Worm (Caenorhabditis elegans) whole organism, L1 larva: ENCODE data around the gene jmjd-4.
A peak's percentile ranks its signal among the peaks of the same experiment; 100 is the strongest.

Experiments
- C04F5.9 ChIP-seq: sonication (generic microtip); optimal IDR thresholded peaks from 2 replicates; lab custom pipeline; 2016; ENCODE audit warnings: missing genetic modification characterization, missing compliant biosample characterization
- F16B12.6 ChIP-seq: fragments of 150-350 bp; optimal IDR thresholded peaks from 2 replicates; lab custom pipeline; 2014; ENCODE audit warnings: missing biosample characterization, missing genetic modification characterization
- Y116A8C.19 ChIP-seq: sonication (generic microtip); optimal IDR thresholded peaks from 2 replicates; lab custom pipeline; 2016; ENCODE audit warnings: missing compliant biosample characterization, missing genetic modification characterization, borderline replicate concordance
- blmp-1 ChIP-seq: fragments of 150-350 bp; optimal IDR thresholded peaks from 2 replicates; lab custom pipeline; 2014; ENCODE audit warnings: missing biosample characterization, missing genetic modification characterization
- ceh-88 ChIP-seq: fragments of 200-800 bp; sonication (Bioruptor generic); IDR thresholded peaks from 2 replicates; pipeline ENCODE4 v1.3.6; 2022; ENCODE audit warnings: missing genetic modification characterization, missing compliant biosample characterization
- ces-1 ChIP-seq: fragments of 150-350 bp; optimal IDR thresholded peaks from 2 replicates; lab custom pipeline; 2014; ENCODE audit warnings: missing biosample characterization, missing genetic modification reagents, missing genetic modification characterization
- dpl-1 ChIP-seq, 3 experiments: fragments of 150-350 bp in 2 of 3; sonication (generic microtip) in 1 of 3; optimal IDR thresholded peaks; 2 replicates each; lab custom pipeline; 2014 to 2017; ENCODE audit warnings: missing biosample characterization in 3 of 3, missing genetic modification characterization in 3 of 3, missing genetic modification reagents in 3 of 3
- dsc-1 ChIP-seq: sonication (generic microtip); optimal IDR thresholded peaks from 2 replicates; lab custom pipeline; 2016; ENCODE audit warnings: mild to moderate bottlenecking, missing genetic modification characterization, missing compliant biosample characterization
- efl-1 ChIP-seq, 4 experiments: fragments of 150-350 bp; optimal IDR thresholded peaks in 3 of 4; peaks in 1 of 4; 1 replicate in 1 of 4; 2 replicates in 3 of 4; lab custom pipeline; 2014; ENCODE audit warnings: missing biosample characterization in 2 of 4, missing genetic modification characterization in 2 of 4, missing genetic modification reagents in 2 of 4
- egl-27 ChIP-seq, 2 experiments: fragments of 150-350 bp in 1 of 2; sonication (generic microtip); optimal IDR thresholded peaks; 3 replicates each; lab custom pipeline; 2017 to 2018; ENCODE audit warnings: missing biosample characterization in 2 of 2, missing genetic modification characterization in 2 of 2, missing genetic modification reagents in 2 of 2
- elt-2 ChIP-seq: sonication (generic microtip); optimal IDR thresholded peaks from 2 replicates; lab custom pipeline; 2016; ENCODE audit warnings: missing genetic modification characterization, mild to moderate bottlenecking, inconsistent platforms, missing compliant biosample characterization, missing genetic modification reagents
- elt-3 ChIP-seq, 6 experiments: fragments of 150-350 bp in 1 of 6; sonication (generic microtip); optimal IDR thresholded peaks; 2 replicates each; lab custom pipeline; 2017 to 2018; ENCODE audit warnings: missing biosample characterization in 6 of 6, missing genetic modification characterization in 6 of 6, inconsistent platforms in 1 of 6
- ets-5 ChIP-seq: fragments of 200-800 bp; sonication (Bioruptor generic); IDR thresholded peaks from 2 replicates; pipeline ENCODE4 v1.3.6; 2022; ENCODE audit warnings: missing genetic modification characterization, missing compliant biosample characterization
- fkh-10 ChIP-seq: sonication (generic microtip); optimal IDR thresholded peaks from 2 replicates; lab custom pipeline; 2017; ENCODE audit warnings: missing biosample characterization, missing genetic modification reagents, missing genetic modification characterization
- fos-1 ChIP-seq: fragments of 150-350 bp; optimal IDR thresholded peaks from 2 replicates; lab custom pipeline; 2014; ENCODE audit warnings: missing biosample characterization, missing genetic modification characterization
- grh-1 ChIP-seq: fragments of 200-800 bp; sonication (Bioruptor generic); IDR thresholded peaks from 2 replicates; pipeline ENCODE4 v1.3.6; 2022; ENCODE audit warnings: missing genetic modification reagents, missing genetic modification characterization, missing compliant biosample characterization
- hlh-17 ChIP-seq: fragments of 200-800 bp; sonication (Bioruptor generic); optimal IDR thresholded peaks from 2 replicates; lab custom pipeline; 2018; ENCODE audit warnings: missing genetic modification characterization, mild to moderate bottlenecking, missing compliant biosample characterization, moderate library complexity, borderline replicate concordance
- lin-14 ChIP-seq: fragments of 200-800 bp; sonication (Bioruptor generic); optimal IDR thresholded peaks from 2 replicates; lab custom pipeline; 2018; ENCODE audit warnings: mild to moderate bottlenecking, missing genetic modification characterization, moderate library complexity, missing compliant biosample characterization
- lin-15B ChIP-seq: fragments of 150-350 bp; sonication (generic microtip); optimal IDR thresholded peaks from 3 replicates; lab custom pipeline; 2014; ENCODE audit warnings: missing biosample characterization, missing genetic modification characterization
- lin-35 ChIP-seq, 2 experiments: fragments of 150-350 bp; optimal IDR thresholded peaks; 2 replicates each; lab custom pipeline; 2014; ENCODE audit warnings: missing biosample characterization in 2 of 2, missing genetic modification characterization in 2 of 2, missing genetic modification reagents in 2 of 2
- lin-39 ChIP-seq: fragments of 150-350 bp; optimal IDR thresholded peaks from 2 replicates; lab custom pipeline; 2014; ENCODE audit warnings: missing biosample characterization, missing genetic modification reagents, missing genetic modification characterization
- lir-3 ChIP-seq: sonication (generic microtip); optimal IDR thresholded peaks from 2 replicates; lab custom pipeline; 2016; ENCODE audit warnings: mild to moderate bottlenecking, missing genetic modification characterization, moderate library complexity, missing compliant biosample characterization; ENCODE audit not compliant: poor library complexity
- mab-9 ChIP-seq: fragments of 200-800 bp; sonication (Bioruptor generic); IDR thresholded peaks from 2 replicates; pipeline ENCODE4 v1.3.6; 2022; ENCODE audit warnings: missing genetic modification reagents, missing genetic modification characterization, missing compliant biosample characterization
- mdl-1 ChIP-seq, 2 experiments: fragments of 150-350 bp; optimal IDR thresholded peaks; 2 replicates each; lab custom pipeline; 2014 to 2017; ENCODE audit warnings: missing biosample characterization in 2 of 2, missing genetic modification characterization in 2 of 2, inconsistent platforms in 1 of 2
- mef-2 ChIP-seq: fragments of 150-350 bp; optimal IDR thresholded peaks from 2 replicates; lab custom pipeline; 2014; ENCODE audit warnings: missing biosample characterization, missing genetic modification characterization
- nhr-20 ChIP-seq: sonication (generic microtip); optimal IDR thresholded peaks from 2 replicates; lab custom pipeline; 2016; ENCODE audit warnings: mild to moderate bottlenecking, missing genetic modification characterization, missing compliant biosample characterization
- nhr-237 ChIP-seq: fragments of 150-350 bp; optimal IDR thresholded peaks from 2 replicates; lab custom pipeline; 2014; ENCODE audit warnings: missing biosample characterization, missing genetic modification characterization
- nhr-71 ChIP-seq: sonication (generic microtip); optimal IDR thresholded peaks from 2 replicates; lab custom pipeline; 2016; ENCODE audit warnings: mild to moderate bottlenecking, missing genetic modification characterization, moderate library complexity, missing compliant biosample characterization
- nhr-77 ChIP-seq: fragments of 150-350 bp; optimal IDR thresholded peaks from 2 replicates; lab custom pipeline; 2014; ENCODE audit warnings: missing biosample characterization, missing genetic modification characterization
- nhr-85 ChIP-seq: sonication (generic microtip); peaks from one replicate; lab custom pipeline; 2016; ENCODE audit warnings: missing genetic modification characterization, inconsistent platforms, missing compliant biosample characterization
- nhr-90 ChIP-seq: sonication (generic microtip); optimal IDR thresholded peaks from 2 replicates; lab custom pipeline; 2016; ENCODE audit warnings: mild to moderate bottlenecking, missing genetic modification characterization, missing compliant biosample characterization; ENCODE audit not compliant: poor library complexity
- pqm-1 ChIP-seq: sonication (generic microtip); optimal IDR thresholded peaks from 3 replicates; lab custom pipeline; 2017; ENCODE audit warnings: missing biosample characterization, missing genetic modification characterization
- rnt-1 ChIP-seq: sonication (generic microtip); optimal IDR thresholded peaks from 2 replicates; lab custom pipeline; 2016; ENCODE audit warnings: mild to moderate bottlenecking, missing genetic modification characterization, moderate library complexity, missing compliant biosample characterization
- skn-1 ChIP-seq: fragments of 150-350 bp; optimal IDR thresholded peaks from 2 replicates; lab custom pipeline; 2014; ENCODE audit warnings: missing biosample characterization, missing genetic modification characterization
- snpc-4 ChIP-seq: fragments of 150-350 bp; optimal IDR thresholded peaks from 2 replicates; lab custom pipeline; 2014; ENCODE audit warnings: missing biosample characterization, missing genetic modification characterization
- snu-23 ChIP-seq: sonication (generic microtip); optimal IDR thresholded peaks from 2 replicates; lab custom pipeline; 2016; ENCODE audit warnings: missing genetic modification characterization, missing compliant biosample characterization
- sox-4 ChIP-seq: sonication (generic microtip); optimal IDR thresholded peaks from 2 replicates; lab custom pipeline; 2016; ENCODE audit warnings: missing genetic modification characterization, missing compliant biosample characterization
- sptf-1 ChIP-seq: fragments of 150-350 bp; optimal IDR thresholded peaks from 2 replicates; lab custom pipeline; 2014; ENCODE audit warnings: missing biosample characterization, missing genetic modification characterization
- sup-37 ChIP-seq: fragments of 200-800 bp; sonication (Bioruptor generic); optimal IDR thresholded peaks from 2 replicates; lab custom pipeline; 2018; ENCODE audit warnings: mild to moderate bottlenecking, missing genetic modification characterization, missing compliant biosample characterization
- swsn-7 ChIP-seq: sonication (generic microtip); optimal IDR thresholded peaks from 2 replicates; lab custom pipeline; 2016; ENCODE audit warnings: missing genetic modification characterization, missing compliant biosample characterization
- tbx-2 ChIP-seq: sonication (generic microtip); optimal IDR thresholded peaks from 2 replicates; lab custom pipeline; 2016; ENCODE audit warnings: missing genetic modification characterization, missing compliant biosample characterization
- unc-130 ChIP-seq: fragments of 150-350 bp; optimal IDR thresholded peaks from 2 replicates; lab custom pipeline; 2017; ENCODE audit warnings: missing biosample characterization, missing genetic modification characterization, inconsistent platforms
- unc-62 ChIP-seq: fragments of 150-350 bp; optimal IDR thresholded peaks from 2 replicates; lab custom pipeline; 2014; ENCODE audit warnings: missing biosample characterization, missing genetic modification reagents, missing genetic modification characterization
- vab-15 ChIP-seq: sonication (generic microtip); optimal IDR thresholded peaks from 2 replicates; lab custom pipeline; 2017; ENCODE audit warnings: missing genotype, mild to moderate bottlenecking, missing genetic modification characterization, missing compliant biosample characterization
- ztf-11 ChIP-seq, 2 experiments: sonication (generic microtip); optimal IDR thresholded peaks; 2 replicates each; lab custom pipeline; 2016 to 2017; ENCODE audit warnings: missing genetic modification characterization in 2 of 2, missing biosample characterization in 1 of 2, missing compliant biosample characterization in 1 of 2

The jmjd-4 gene

ce11 chrIII:10290541-10290940 lies 43.3 kb downstream of the jmjd-4 start:
- TF ChIP-seq grh-1 (GFP tag; lab: Robert Waterston, UW) = peak; percentile 41; the same call in 1 of the 2 replicates
- no peak for TF ChIP-seq efl-1 (optimal IDR thresholded peaks at IDR 0.05; lab: Kevin White, UChicago)
- peak in 1 of 2 experiments; percentile 93 for TF ChIP-seq efl-1 (GFP tag; optimal IDR thresholded peaks at IDR 0.05 in 1 of 2; lab: Kevin White, UChicago)
- peak in 1 of 2 experiments; percentile 52 for TF ChIP-seq lin-35 (GFP tag; optimal IDR thresholded peaks at IDR 0.05; lab: Kevin White, UChicago)
- no peak for TF ChIP-seq lin-15B (tag; lab: Kevin White, UChicago)
- peak; percentile 3 for TF ChIP-seq snu-23 (GFP tag; lab: Kevin White, UChicago)
- peak; percentile 53 for TF ChIP-seq nhr-20
- TF ChIP-seq blmp-1 (tag; lab: Kevin White, UChicago) = peak; percentile 23
- TF ChIP-seq sup-37 = no peak
- peak; percentile 95 for TF ChIP-seq nhr-85
- peak; percentile 9 for TF ChIP-seq lin-14 (GFP tag; lab: Kevin White, UChicago)
- TF ChIP-seq pqm-1 (tag; lab: Kevin White, UChicago) = no peak
- no peak for TF ChIP-seq lin-39 (tag; lab: Kevin White, UChicago)
- peak; percentile 51 for TF ChIP-seq nhr-71
- TF ChIP-seq sptf-1 (tag; lab: Kevin White, UChicago) = no peak
- peak in 2 of 6 experiments; percentile 20 to 59 for TF ChIP-seq elt-3 (tag; optimal IDR thresholded peaks at IDR 0.05; lab: Kevin White, UChicago)
- TF ChIP-seq vab-15 (tag; lab: Kevin White, UChicago) = peak; percentile 60
- TF ChIP-seq tbx-2 (tag; lab: Kevin White, UChicago) = no peak

ce11 chrIII:10289790-10290189 lies 44.0 kb downstream of the jmjd-4 start:
- TF ChIP-seq ces-1 (GFP tag; lab: Kevin White, UChicago) (no peak), nhr-85 (peak; percentile 73), elt-3 (tag; optimal IDR thresholded peaks at IDR 0.05; lab: Kevin White, UChicago) (peak in 4 of 6 experiments; percentile 11 to 59 (median 32)), blmp-1 (tag; lab: Kevin White, UChicago) (peak; percentile 48), C04F5.9 (no peak), dpl-1 (GFP tag; optimal IDR thresholded peaks at IDR 0.05; lab: Kevin White, UChicago) (no peak), sup-37 (no peak), mab-9 (no peak), elt-2 (tag; lab: Kevin White, UChicago) (no peak), lin-14 (GFP tag; lab: Kevin White, UChicago) (peak; percentile 3), Y116A8C.19 (tag; lab: Kevin White, UChicago) (no peak)

- TF ChIP-seq sox-4 (tag; lab: Kevin White, UChicago) = no peak
- no peak for TF ChIP-seq tbx-2 (tag; lab: Kevin White, UChicago)
- TF ChIP-seq mef-2 (tag; lab: Kevin White, UChicago) = no peak
- TF ChIP-seq dpl-1 (GFP tag; optimal IDR thresholded peaks at IDR 0.05; lab: Kevin White, UChicago) = no peak
- TF ChIP-seq nhr-237 (tag; lab: Kevin White, UChicago) = no peak
- TF ChIP-seq egl-27 (tag; optimal IDR thresholded peaks at IDR 0.05; lab: Kevin White, UChicago) = no peak
- TF ChIP-seq lin-14 (GFP tag; lab: Kevin White, UChicago) = no peak
- no peak for TF ChIP-seq fkh-10 (GFP tag; lab: Kevin White, UChicago)
- no peak for TF ChIP-seq nhr-77 (tag; lab: Kevin White, UChicago)
- no peak for TF ChIP-seq ceh-88 (GFP tag; lab: Robert Waterston, UW)
- TF ChIP-seq swsn-7 (tag; lab: Kevin White, UChicago) = no peak
- TF ChIP-seq ztf-11 (tag; optimal IDR thresholded peaks at IDR 0.05; lab: Kevin White, UChicago) = no peak
- TF ChIP-seq mdl-1 (tag; optimal IDR thresholded peaks at IDR 0.05; lab: Kevin White, UChicago) = no peak
- TF ChIP-seq snpc-4 (tag; lab: Kevin White, UChicago) = no peak
Observed at ce11 chrIII:10285623-10286022, 48.2 kb downstream of the jmjd-4 start, which contains the start of gene K10G9.2. K10G9.2 (plus strand) TSS chrIII:10285923.

- TF ChIP-seq unc-130 (tag; lab: Kevin White, UChicago) (no peak), rnt-1 (tag; lab: Kevin White, UChicago) (peak; percentile 28), hlh-17 (GFP tag; lab: Kevin White, UChicago) (no peak), mdl-1 (tag; optimal IDR thresholded peaks at IDR 0.05; lab: Kevin White, UChicago) (peak in 1 of 2 experiments; percentile 39), ets-5 (GFP tag; lab: Robert Waterston, UW) (no peak), nhr-90 (tag; lab: Kevin White, UChicago) (no peak), lir-3 (tag; lab: Kevin White, UChicago) (peak; percentile 36), vab-15 (tag; lab: Kevin White, UChicago) (no peak), unc-62 (GFP tag; lab: Kevin White, UChicago) (no peak), fos-1 (no peak), nhr-71 (peak; percentile 80), dsc-1 (tag; lab: Kevin White, UChicago) (peak; percentile 77), C04F5.9 (no peak), ceh-88 (GFP tag; lab: Robert Waterston, UW) (no peak), skn-1 (tag; lab: Kevin White, UChicago) (no peak), F16B12.6 (peak; percentile 4), snu-23 (GFP tag; lab: Kevin White, UChicago) (peak; percentile 37)
Observed at ce11 chrIII:10284214-10284613, 49.6 kb downstream of the jmjd-4 start.
